Worm (Caenorhabditis elegans) whole organism, L4/young adult: ENCODE data around the gene pnn-1.

ENCODE experiments used
- W03F9.2 ChIP-seq: fragments of 150-350 bp; optimal IDR thresholded peaks from 2 replicates; lab custom pipeline; 2014; ENCODE audit warnings: missing biosample characterization, missing genetic modification characterization
- him-1 ChIP-seq: sonication (generic microtip); optimal IDR thresholded peaks from 2 replicates; lab custom pipeline; 2016; ENCODE audit warnings: missing genotype, missing genetic modification reagents, missing genetic modification characterization, missing compliant biosample characterization

DNA sequence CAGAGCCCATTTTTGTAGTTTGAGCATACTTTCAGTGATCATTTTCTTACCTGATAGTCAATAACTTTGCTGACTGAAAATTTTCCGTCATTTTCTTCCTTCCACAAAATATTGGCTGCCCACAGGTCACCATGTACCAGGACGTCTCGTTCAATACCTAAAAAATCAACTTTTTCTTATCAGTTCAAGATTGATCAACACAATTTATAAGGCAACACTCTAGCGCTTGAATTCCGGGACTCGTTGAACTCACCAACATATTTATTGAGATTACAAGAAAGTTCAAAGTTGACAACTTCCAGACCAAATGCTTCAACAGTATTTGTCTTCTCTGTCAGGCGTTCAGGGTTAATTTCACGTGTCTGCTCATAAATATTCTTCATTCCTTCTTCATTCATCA lies 37.3 kb upstream of the pnn-1 start:
- no peak for TF ChIP-seq W03F9.2 (tag; lab: Kevin White, UChicago)
- TF ChIP-seq him-1 (tag; lab: Kevin White, UChicago), result no peak
